Worm (Caenorhabditis elegans) whole organism, L3 larva: ENCODE results near the gene T24F1.4.

Source experiments
- R02D3.7 ChIP-seq: fragments of 150-350 bp; optimal IDR thresholded peaks from 2 replicates; lab custom pipeline; 2014; ENCODE audit warnings: missing biosample characterization, missing genetic modification characterization
- ZK546.5 ChIP-seq: sonication (generic microtip); optimal IDR thresholded peaks from 2 replicates; lab custom pipeline; 2017; ENCODE audit warnings: missing biosample characterization, missing genetic modification characterization
- aly-2 ChIP-seq: fragments of 150-350 bp; optimal IDR thresholded peaks from 2 replicates; lab custom pipeline; 2014; ENCODE audit warnings: missing biosample characterization, missing genetic modification characterization
- ama-1 ChIP-seq: fragments of 150-350 bp; optimal IDR thresholded peaks from 2 replicates; lab custom pipeline; 2018
- ceh-16 ChIP-seq: sonication (generic microtip); optimal IDR thresholded peaks from 2 replicates; lab custom pipeline; 2017; ENCODE audit warnings: missing biosample characterization, missing genetic modification characterization
- ceh-28 ChIP-seq: fragments of 150-350 bp; optimal IDR thresholded peaks from 2 replicates; lab custom pipeline; 2014; ENCODE audit warnings: missing biosample characterization, missing genetic modification reagents, missing genetic modification characterization
- ceh-82 ChIP-seq: fragments of 150-350 bp; optimal IDR thresholded peaks from 2 replicates; lab custom pipeline; 2014; ENCODE audit warnings: missing biosample characterization, missing genetic modification characterization
- daf-12 ChIP-seq: fragments of 150-350 bp; optimal IDR thresholded peaks from 2 replicates; lab custom pipeline; 2014; ENCODE audit warnings: missing biosample characterization, missing genetic modification reagents, missing genetic modification characterization
- egl-27 ChIP-seq: sonication (generic microtip); optimal IDR thresholded peaks from 4 replicates; lab custom pipeline; 2017; ENCODE audit warnings: missing biosample characterization, missing genetic modification reagents, missing genetic modification characterization
- egl-5 ChIP-seq: fragments of 150-350 bp; optimal IDR thresholded peaks from 2 replicates; lab custom pipeline; 2017; ENCODE audit warnings: missing biosample characterization, missing genetic modification reagents, missing genetic modification characterization, inconsistent platforms
- elt-1 ChIP-seq: fragments of 150-350 bp; optimal IDR thresholded peaks from 2 replicates; lab custom pipeline; 2014; ENCODE audit warnings: missing biosample characterization, missing genetic modification characterization
- elt-2 ChIP-seq: sonication (generic microtip); optimal IDR thresholded peaks from 2 replicates; lab custom pipeline; 2016; ENCODE audit warnings: missing genetic modification reagents, mild to moderate bottlenecking, missing genetic modification characterization, missing compliant biosample characterization
- elt-3 ChIP-seq, 3 experiments: fragments of 150-350 bp in 1 of 3; sonication (generic microtip) in 2 of 3; optimal IDR thresholded peaks; 2 replicates in 2 of 3; 4 replicates in 1 of 3; lab custom pipeline; 2014 to 2017; ENCODE audit warnings: missing biosample characterization in 3 of 3, missing genetic modification characterization in 3 of 3
- eor-1 ChIP-seq, 2 experiments: fragments of 150-350 bp; optimal IDR thresholded peaks; 2 replicates each; lab custom pipeline; 2014 to 2018; ENCODE audit warnings: missing biosample characterization in 2 of 2, missing genetic modification characterization in 2 of 2
- fkh-10 ChIP-seq: sonication (generic microtip); optimal IDR thresholded peaks from 2 replicates; lab custom pipeline; 2017; ENCODE audit warnings: missing biosample characterization, missing genetic modification reagents, missing genetic modification characterization
- fkh-2 ChIP-seq: fragments of 150-350 bp; optimal IDR thresholded peaks from 2 replicates; lab custom pipeline; 2014; ENCODE audit warnings: missing biosample characterization, missing genetic modification reagents, missing genetic modification characterization
- fos-1 ChIP-seq: fragments of 150-350 bp; optimal IDR thresholded peaks from 2 replicates; lab custom pipeline; 2014; ENCODE audit warnings: missing biosample characterization, missing genetic modification characterization
- hmg-11 ChIP-seq: sonication (generic microtip); optimal IDR thresholded peaks from 2 replicates; lab custom pipeline; 2016; ENCODE audit warnings: missing genetic modification characterization, missing compliant biosample characterization
- jun-1 ChIP-seq: fragments of 150-350 bp; optimal IDR thresholded peaks from 2 replicates; lab custom pipeline; 2014; ENCODE audit warnings: missing biosample characterization, missing genetic modification reagents, missing genetic modification characterization
- lin-15B ChIP-seq: fragments of 150-350 bp; optimal IDR thresholded peaks from 2 replicates; lab custom pipeline; 2014; ENCODE audit warnings: missing biosample characterization, missing genetic modification characterization
- lin-39 ChIP-seq: fragments of 150-350 bp; optimal IDR thresholded peaks from 2 replicates; lab custom pipeline; 2018; ENCODE audit warnings: missing biosample characterization, missing genetic modification reagents, missing genetic modification characterization
- lsy-12 ChIP-seq: sonication (generic microtip); optimal IDR thresholded peaks from 2 replicates; lab custom pipeline; 2016; ENCODE audit warnings: mild to moderate bottlenecking, missing genetic modification characterization, missing compliant biosample characterization
- mml-1 ChIP-seq: fragments of 150-350 bp; sonication (generic microtip); optimal IDR thresholded peaks from 3 replicates; lab custom pipeline; 2014; ENCODE audit warnings: missing biosample characterization, missing genetic modification characterization
- nfya-1 ChIP-seq: sonication (generic microtip); optimal IDR thresholded peaks from 2 replicates; lab custom pipeline; 2017; ENCODE audit warnings: missing genetic modification characterization, mild to moderate bottlenecking, missing compliant biosample characterization, antibody characterized with exemption, moderate library complexity; ENCODE audit not compliant: insufficient read depth
- nhr-11 ChIP-seq: fragments of 150-350 bp; optimal IDR thresholded peaks from 2 replicates; lab custom pipeline; 2014; ENCODE audit warnings: missing biosample characterization, missing genetic modification characterization
- nhr-12 ChIP-seq: fragments of 150-350 bp; optimal IDR thresholded peaks from 2 replicates; lab custom pipeline; 2014; ENCODE audit warnings: missing biosample characterization, missing genetic modification characterization
- nhr-23 ChIP-seq: fragments of 150-350 bp; optimal IDR thresholded peaks from 2 replicates; lab custom pipeline; 2014; ENCODE audit warnings: missing biosample characterization, missing genetic modification reagents, missing genetic modification characterization
- nhr-237 ChIP-seq: fragments of 150-350 bp; optimal IDR thresholded peaks from 2 replicates; lab custom pipeline; 2014; ENCODE audit warnings: missing biosample characterization, missing genetic modification characterization
- nhr-25 ChIP-seq: sonication (generic microtip); optimal IDR thresholded peaks from 2 replicates; lab custom pipeline; 2017; ENCODE audit warnings: missing biosample characterization, missing genetic modification characterization
- nhr-28 ChIP-seq: fragments of 150-350 bp; optimal IDR thresholded peaks from 2 replicates; lab custom pipeline; 2014; ENCODE audit warnings: missing biosample characterization, missing genetic modification characterization
- nhr-43 ChIP-seq: sonication (generic microtip); optimal IDR thresholded peaks from 2 replicates; lab custom pipeline; 2016; ENCODE audit warnings: mild to moderate bottlenecking, missing genetic modification characterization, missing compliant biosample characterization; ENCODE audit not compliant: poor library complexity, severe bottlenecking
- nhr-67 ChIP-seq: fragments of 150-350 bp; optimal IDR thresholded peaks from 2 replicates; lab custom pipeline; 2014; ENCODE audit warnings: missing biosample characterization, missing genetic modification characterization
- nhr-77 ChIP-seq: fragments of 150-350 bp; optimal IDR thresholded peaks from 2 replicates; lab custom pipeline; 2014; ENCODE audit warnings: missing biosample characterization, missing genetic modification characterization
- pha-4 ChIP-seq: fragments of 150-350 bp; optimal IDR thresholded peaks from 2 replicates; lab custom pipeline; 2014; ENCODE audit warnings: missing biosample characterization, missing genetic modification reagents, missing genetic modification characterization
- pqm-1 ChIP-seq: fragments of 150-350 bp; optimal IDR thresholded peaks from 2 replicates; lab custom pipeline; 2017; ENCODE audit warnings: missing biosample characterization, missing genetic modification characterization, inconsistent platforms
- sea-2 ChIP-seq: fragments of 150-350 bp; sonication (generic microtip); optimal IDR thresholded peaks from 4 replicates; lab custom pipeline; 2014; ENCODE audit warnings: missing biosample characterization, missing genetic modification reagents, missing genetic modification characterization
- skn-1 ChIP-seq: fragments of 150-350 bp; optimal IDR thresholded peaks from 2 replicates; lab custom pipeline; 2014; ENCODE audit warnings: missing biosample characterization, missing genetic modification characterization
- snpc-4 ChIP-seq: fragments of 150-350 bp; optimal IDR thresholded peaks from 2 replicates; lab custom pipeline; 2014; ENCODE audit warnings: missing biosample characterization, missing genetic modification characterization
- tbx-2 ChIP-seq: sonication (generic microtip); optimal IDR thresholded peaks from 2 replicates; lab custom pipeline; 2016; ENCODE audit warnings: mild to moderate bottlenecking, missing genetic modification characterization, missing compliant biosample characterization
- unc-39 ChIP-seq: sonication (generic microtip); optimal IDR thresholded peaks from 4 replicates; lab custom pipeline; 2017; ENCODE audit warnings: missing biosample characterization, missing genetic modification characterization
- unc-62 ChIP-seq: fragments of 150-350 bp; sonication (generic microtip); optimal IDR thresholded peaks from 4 replicates; lab custom pipeline; 2014; ENCODE audit warnings: missing biosample characterization, missing genetic modification reagents, missing genetic modification characterization
- zag-1 ChIP-seq: fragments of 150-350 bp; optimal IDR thresholded peaks from 2 replicates; lab custom pipeline; 2014; ENCODE audit warnings: missing biosample characterization, missing genetic modification characterization
- ztf-11 ChIP-seq: fragments of 150-350 bp; optimal IDR thresholded peaks from 2 replicates; lab custom pipeline; 2014; ENCODE audit warnings: missing biosample characterization, missing genetic modification characterization
- ztf-4 ChIP-seq: fragments of 150-350 bp; optimal IDR thresholded peaks from 2 replicates; lab custom pipeline; 2014; ENCODE audit warnings: missing biosample characterization, missing genetic modification characterization

T24F1.4 gene

DNA sequence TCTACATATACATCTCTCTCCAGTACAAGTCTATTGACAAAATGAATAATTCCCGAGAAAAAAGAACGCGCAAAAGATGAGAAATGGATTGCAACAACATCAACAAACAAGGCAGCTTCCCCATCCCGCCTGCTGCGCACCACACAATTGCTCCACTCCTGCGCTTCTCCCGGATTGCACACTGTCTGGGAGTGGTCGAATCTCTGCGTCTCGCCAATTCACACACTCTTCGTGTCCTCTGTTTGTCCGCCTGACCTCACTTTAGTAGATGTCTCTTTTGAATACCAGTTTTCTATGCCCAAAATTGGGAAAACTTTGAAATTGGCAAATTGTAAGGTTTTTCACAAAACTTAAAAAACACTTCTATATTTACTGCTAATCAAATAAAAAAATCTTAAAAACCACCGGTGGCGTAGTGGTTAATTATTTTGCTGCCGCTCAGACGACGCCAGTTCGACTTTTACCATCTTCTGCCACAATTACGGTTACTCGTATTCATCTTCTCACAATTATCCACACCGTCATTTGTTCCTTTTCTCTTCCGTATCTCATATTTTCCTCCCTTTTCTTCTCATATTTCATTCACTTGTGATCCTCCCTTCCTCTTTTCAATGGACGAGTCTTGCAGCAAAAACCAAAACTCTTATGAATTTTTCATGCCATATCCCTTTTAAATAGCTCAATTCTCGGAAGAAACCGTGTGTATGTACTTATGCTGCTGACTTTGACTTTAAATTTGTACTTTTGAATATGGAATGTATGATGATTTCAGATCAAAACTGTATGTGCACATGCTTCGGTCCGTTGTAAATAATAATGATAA lies 8.2 kb downstream of the T24F1.4 start, which contains the start of gene rsf-1:
TSS of gene rsf-1 (plus strand) at position 773 of the 823 bp plus-strand sequence.
- TF ChIP-seq fkh-2 (no peak), lin-39 (tag; lab: Kevin White, UChicago) (peak; percentile 44), nhr-77 (tag; lab: Kevin White, UChicago) (no peak), hmg-11 (peak; percentile 29), snpc-4 (peak; percentile 34), unc-62 (GFP tag; lab: Kevin White, UChicago) (no peak), fos-1 (no peak), mml-1 (tag; lab: Kevin White, UChicago) (no peak), ZK546.5 (no peak), ceh-28 (tag; lab: Kevin White, UChicago) (no peak), fkh-10 (GFP tag; lab: Kevin White, UChicago) (no peak), jun-1 (tag; lab: Kevin White, UChicago) (no peak), pha-4 (tag; lab: Kevin White, UChicago) (peak; percentile 76), nhr-12 (tag; lab: Kevin White, UChicago) (no peak), unc-39 (tag; lab: Kevin White, UChicago) (no peak), nhr-237 (tag; lab: Kevin White, UChicago) (no peak), ztf-11 (tag; lab: Kevin White, UChicago) (no peak), elt-1 (tag; lab: Kevin White, UChicago) (no peak), nhr-28 (tag; lab: Kevin White, UChicago) (no peak), elt-3 (tag; optimal IDR thresholded peaks at IDR 0.05; lab: Kevin White, UChicago) (no peak), elt-2 (tag; lab: Kevin White, UChicago) (peak; percentile 15), aly-2 (tag; lab: Kevin White, UChicago) (no peak), ama-1 (no peak), eor-1 (tag; optimal IDR thresholded peaks at IDR 0.05; lab: Kevin White, UChicago) (no peak), daf-12 (tag; lab: Kevin White, UChicago) (no peak), zag-1 (no peak), nhr-43 (tag; lab: Kevin White, UChicago) (peak; percentile 15), ceh-16 (tag; lab: Kevin White, UChicago) (no peak), nfya-1 (tag; lab: Kevin White, UChicago) (peak; percentile 55), R02D3.7 (tag; lab: Kevin White, UChicago) (no peak), egl-5 (tag; lab: Kevin White, UChicago) (no peak), nhr-23 (no peak), nhr-11 (no peak), nhr-67 (tag; lab: Kevin White, UChicago) (no peak), lsy-12 (tag; lab: Kevin White, UChicago) (no peak), ztf-4 (tag; lab: Kevin White, UChicago) (no peak), tbx-2 (tag; lab: Kevin White, UChicago) (no peak), skn-1 (tag; lab: Kevin White, UChicago) (no peak), pqm-1 (tag; lab: Kevin White, UChicago) (no peak), lin-15B (tag; lab: Kevin White, UChicago) (no peak), egl-27 (tag; lab: Kevin White, UChicago) (no peak), sea-2 (no peak)

DNA sequence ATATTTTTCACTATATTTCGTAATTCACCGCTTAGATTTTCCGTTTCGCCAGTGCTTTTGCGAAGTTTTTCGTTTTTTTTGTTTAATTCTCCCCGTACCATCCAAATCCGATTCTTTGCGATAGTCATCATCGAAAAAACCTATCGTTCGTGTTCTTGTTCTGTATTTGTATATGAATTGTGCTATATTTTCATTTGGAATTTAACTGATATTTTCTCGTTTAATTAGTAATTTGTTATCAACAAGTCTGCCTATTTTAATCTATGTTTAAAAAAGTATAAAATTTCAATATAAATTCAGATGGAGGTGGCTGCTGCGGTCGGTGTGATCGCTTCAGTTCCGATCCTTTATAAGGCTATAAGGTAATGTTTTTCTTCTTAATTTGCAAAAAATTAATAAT lies 11.5 kb downstream of the T24F1.4 start, which contains the start of gene samp-1:
TSS of gene samp-1 (plus strand) at position 301 of the 400 bp plus-strand sequence.
- no peak for TF ChIP-seq ZK546.5
- TF ChIP-seq nhr-25: no peak
- no peak for TF ChIP-seq ceh-82 (tag; lab: Kevin White, UChicago)
- TF ChIP-seq lin-39 (tag; lab: Kevin White, UChicago): no peak
- TF ChIP-seq fkh-10 (GFP tag; lab: Kevin White, UChicago): no peak
- TF ChIP-seq ztf-11 (tag; lab: Kevin White, UChicago): no peak
- TF ChIP-seq nhr-77 (tag; lab: Kevin White, UChicago): no peak
- TF ChIP-seq, all 47 proteins: peak for 0
